Fruit fly (Drosophila melanogaster) whole organism, embryonic: ENCODE measurements around the gene Ttc19.

Source experiments
- Antp ChIP-seq: fragments of 200-800 bp; sonication (Bioruptor generic); optimal IDR thresholded peaks from 3 replicates; lab custom pipeline; 2016; ENCODE audit warnings: missing biosample characterization, missing genetic modification characterization
- C15 ChIP-seq: fragments of 200-800 bp; sonication (Bioruptor generic); IDR thresholded peaks from 3 replicates; pipeline ENCODE4 v1.3.6; 2022; ENCODE audit warnings: missing biosample characterization, missing genetic modification characterization
- CG10321 ChIP-seq: fragments of 200-800 bp; sonication (Bioruptor generic); IDR thresholded peaks from 2 replicates; pipeline ENCODE4 v1.3.6; 2022; ENCODE audit warnings: missing biosample characterization, missing genetic modification characterization
- CG11085 ChIP-seq: fragments of 200-800 bp; sonication (Bioruptor generic); IDR thresholded peaks from 2 replicates; pipeline ENCODE4 v1.3.6; 2022; ENCODE audit warnings: missing biosample characterization, missing genetic modification characterization
- CG11247 ChIP-seq: fragments of 200-800 bp; sonication (Bioruptor generic); IDR thresholded peaks from 2 replicates; pipeline ENCODE4 v1.3.6; 2022; ENCODE audit warnings: missing biosample characterization, missing genetic modification characterization
- CG11695 ChIP-seq: fragments of 200-800 bp; sonication (Bioruptor generic); IDR thresholded peaks from 3 replicates; pipeline ENCODE4 v1.3.6; 2022; ENCODE audit warnings: missing biosample characterization, missing genetic modification characterization
- CG11723 ChIP-seq: fragments of 200-800 bp; sonication (Bioruptor generic); optimal IDR thresholded peaks from 2 replicates; lab custom pipeline; 2017; ENCODE audit warnings: missing biosample characterization, mild to moderate bottlenecking, missing genetic modification characterization
- CG12071 ChIP-seq: fragments of 200-800 bp; sonication (Bioruptor generic); optimal IDR thresholded peaks from 3 replicates; lab custom pipeline; 2018; ENCODE audit warnings: missing biosample characterization, mild to moderate bottlenecking, missing genetic modification characterization
- CG12236 ChIP-seq: fragments of 200-800 bp; sonication (Bioruptor generic); optimal IDR thresholded peaks from 2 replicates; lab custom pipeline; 2016; ENCODE audit warnings: missing biosample characterization, missing genetic modification characterization
- CG12299 ChIP-seq: fragments of 200-800 bp; sonication (Bioruptor generic); optimal IDR thresholded peaks from 2 replicates; lab custom pipeline; 2018; ENCODE audit warnings: missing biosample characterization, mild to moderate bottlenecking, missing genetic modification characterization
- CG12769 ChIP-seq: fragments of 200-800 bp; sonication (Bioruptor generic); optimal IDR thresholded peaks from 2 replicates; lab custom pipeline; 2019; ENCODE audit warnings: missing biosample characterization, mild to moderate bottlenecking, missing genetic modification characterization, moderate library complexity
- CG13424 ChIP-seq: fragments of 200-800 bp; sonication (Bioruptor generic); optimal IDR thresholded peaks from 2 replicates; lab custom pipeline; 2019; ENCODE audit warnings: missing biosample characterization, mild to moderate bottlenecking, missing genetic modification characterization, moderate library complexity
- CG14965 ChIP-seq: fragments of 200-800 bp; sonication (Bioruptor generic); optimal IDR thresholded peaks from 2 replicates; lab custom pipeline; 2016; ENCODE audit warnings: missing biosample characterization, missing genetic modification characterization, borderline replicate concordance
- CG17612 ChIP-seq: fragments of 200-800 bp; sonication (Bioruptor generic); IDR thresholded peaks from 2 replicates; pipeline ENCODE4 v1.3.6; 2022; ENCODE audit warnings: missing biosample characterization, missing genetic modification characterization
- CG17802 ChIP-seq: fragments of 200-800 bp; sonication (Bioruptor generic); optimal IDR thresholded peaks from 2 replicates; lab custom pipeline; 2018; ENCODE audit warnings: missing biosample characterization, mild to moderate bottlenecking, missing genetic modification characterization, moderate library complexity
- CG2199 ChIP-seq: fragments of 200-800 bp; sonication (Bioruptor generic); IDR thresholded peaks from 3 replicates; pipeline ENCODE4 v1.3.6; 2022; ENCODE audit warnings: missing biosample characterization, missing genetic modification characterization
- CG34422 ChIP-seq: fragments of 200-800 bp; sonication (Bioruptor generic); IDR thresholded peaks from 3 replicates; pipeline ENCODE4 v1.3.6; 2022; ENCODE audit warnings: missing biosample characterization, missing genetic modification characterization
- CG4328 ChIP-seq: fragments of 200-800 bp; sonication (Bioruptor generic); optimal IDR thresholded peaks from 3 replicates; lab custom pipeline; 2017; ENCODE audit warnings: missing biosample characterization, missing genetic modification reagents, missing genetic modification characterization
- CG43689 ChIP-seq: fragments of 200-800 bp; sonication (Bioruptor generic); IDR thresholded peaks from 2 replicates; pipeline ENCODE4 v1.3.6; 2022; ENCODE audit warnings: missing biosample characterization, missing genetic modification characterization
- CG4617 ChIP-seq: fragments of 200-800 bp; sonication (Bioruptor generic); optimal IDR thresholded peaks from 3 replicates; lab custom pipeline; 2016; ENCODE audit warnings: missing biosample characterization, missing genetic modification characterization, borderline replicate concordance
- CG4854 ChIP-seq: fragments of 200-800 bp; sonication (Bioruptor generic); optimal IDR thresholded peaks from 2 replicates; lab custom pipeline; 2016; ENCODE audit warnings: missing biosample characterization, missing genetic modification characterization, inconsistent platforms
- CG6254 ChIP-seq: fragments of 200-800 bp; sonication (Bioruptor generic); optimal IDR thresholded peaks from 3 replicates; lab custom pipeline; 2017; ENCODE audit warnings: mild to moderate bottlenecking, missing biosample characterization, missing genetic modification reagents, missing genetic modification characterization
- CG6791 ChIP-seq: fragments of 200-800 bp; sonication (Bioruptor generic); IDR thresholded peaks from 3 replicates; pipeline ENCODE4 v1.3.6; 2022; ENCODE audit warnings: missing biosample characterization, missing genetic modification characterization; ENCODE audit not compliant: partially characterized antibody
- CG7745 ChIP-seq: fragments of 200-800 bp; sonication (Bioruptor generic); optimal IDR thresholded peaks from 2 replicates; lab custom pipeline; 2018; ENCODE audit warnings: missing biosample characterization, mild to moderate bottlenecking, missing genetic modification characterization, moderate library complexity
- CG7786 ChIP-seq: fragments of 200-800 bp; sonication (Bioruptor generic); optimal IDR thresholded peaks from 2 replicates; lab custom pipeline; 2016; ENCODE audit warnings: missing biosample characterization, missing genetic modification characterization
- CG9727 ChIP-seq: fragments of 200-800 bp; sonication (Bioruptor generic); optimal IDR thresholded peaks from 3 replicates; lab custom pipeline; 2017; ENCODE audit warnings: missing biosample characterization, mild to moderate bottlenecking, missing genetic modification characterization
- CG9876 ChIP-seq: fragments of 200-800 bp; sonication (Bioruptor generic); optimal IDR thresholded peaks from 2 replicates; lab custom pipeline; 2016; ENCODE audit warnings: missing biosample characterization, missing genetic modification characterization
- Doc2 ChIP-seq: fragments of 200-800 bp; sonication (Bioruptor generic); IDR thresholded peaks from 2 replicates; pipeline ENCODE4 v1.3.6; 2022; ENCODE audit warnings: missing biosample characterization, missing genetic modification characterization
- Doc3 ChIP-seq: fragments of 200-800 bp; sonication (Bioruptor generic); IDR thresholded peaks from 3 replicates; pipeline ENCODE4 v1.3.6; 2022; ENCODE audit warnings: missing biosample characterization, missing genetic modification characterization; ENCODE audit not compliant: partially characterized antibody
- E2f2 ChIP-seq: fragments of 200-800 bp; sonication (Bioruptor generic); IDR thresholded peaks from 2 replicates; pipeline ENCODE4 v1.3.6; 2022; ENCODE audit warnings: missing biosample characterization, missing genetic modification characterization
- H2.0 ChIP-seq: fragments of 200-800 bp; sonication (Bioruptor generic); IDR thresholded peaks from 2 replicates; pipeline ENCODE4 v1.3.6; 2022; ENCODE audit warnings: missing biosample characterization, missing genetic modification characterization
- Nf-YA ChIP-seq: fragments of 200-800 bp; sonication (Bioruptor generic); IDR thresholded peaks from 2 replicates; pipeline ENCODE4 v1.3.6; 2022; ENCODE audit warnings: missing biosample characterization, missing genetic modification characterization
- Ptx1 ChIP-seq: fragments of 200-800 bp; sonication (Bioruptor generic); IDR thresholded peaks from 2 replicates; pipeline ENCODE4 v1.3.6; 2022; ENCODE audit warnings: missing biosample characterization, missing genetic modification characterization
- Sry-δ ChIP-seq: fragments of 200-800 bp; sonication (Bioruptor generic); optimal IDR thresholded peaks from 2 replicates; lab custom pipeline; 2016; ENCODE audit warnings: missing biosample characterization, missing genetic modification characterization
- ap ChIP-seq: fragments of 200-800 bp; sonication (Bioruptor generic); IDR thresholded peaks from 2 replicates; pipeline ENCODE4 v1.3.6; 2022; ENCODE audit warnings: missing biosample characterization, missing genetic modification characterization
- ase ChIP-seq: fragments of 200-800 bp; sonication (Bioruptor generic); IDR thresholded peaks from 3 replicates; pipeline ENCODE4 v1.3.6; 2022; ENCODE audit warnings: missing biosample characterization, missing genetic modification characterization
- ci ChIP-seq: fragments of 200-800 bp; sonication (Bioruptor generic); IDR thresholded peaks from 3 replicates; pipeline ENCODE4 v1.3.6; 2022; ENCODE audit warnings: missing biosample characterization, missing genetic modification characterization
- dm ChIP-seq: fragments of 200-800 bp; sonication (Bioruptor generic); optimal IDR thresholded peaks from 3 replicates; lab custom pipeline; 2016; ENCODE audit warnings: missing biosample characterization, missing genetic modification characterization
- dmrt11E ChIP-seq: fragments of 200-800 bp; sonication (Bioruptor generic); optimal IDR thresholded peaks from 3 replicates; lab custom pipeline; 2018; ENCODE audit warnings: missing biosample characterization, mild to moderate bottlenecking, missing genetic modification characterization, moderate library complexity
- dmrt99B ChIP-seq: fragments of 200-800 bp; sonication (Bioruptor generic); optimal IDR thresholded peaks from 2 replicates; lab custom pipeline; 2018; ENCODE audit warnings: missing biosample characterization, mild to moderate bottlenecking, missing genetic modification characterization, moderate library complexity
- fru ChIP-seq: fragments of >200 bp; optimal IDR thresholded peaks from 2 replicates; lab custom pipeline; 2017
- fu2 ChIP-seq: fragments of 200-800 bp; sonication (Bioruptor generic); optimal IDR thresholded peaks from 2 replicates; lab custom pipeline; 2016; ENCODE audit warnings: missing biosample characterization, missing genetic modification characterization
- klu ChIP-seq: fragments of 200-800 bp; sonication (Bioruptor generic); IDR thresholded peaks from 2 replicates; pipeline ENCODE4 v1.3.6; 2022; ENCODE audit warnings: missing biosample characterization, missing genetic modification characterization
- lola ChIP-seq, 3 experiments: fragments of >200 bp in 2 of 3; fragments of 200-800 bp in 1 of 3; sonication (Bioruptor generic) in 1 of 3; optimal IDR thresholded peaks; 2 replicates each; lab custom pipeline; 2017 to 2019; ENCODE audit warnings: missing biosample characterization in 3 of 3, missing genetic modification characterization in 3 of 3, mild to moderate bottlenecking in 1 of 3, moderate library complexity in 1 of 3
- maf-S ChIP-seq: fragments of 200-800 bp; sonication (Bioruptor generic); optimal IDR thresholded peaks from 2 replicates; lab custom pipeline; 2016; ENCODE audit warnings: missing biosample characterization, missing genetic modification characterization
- nau ChIP-seq: fragments of 200-800 bp; sonication (Bioruptor generic); optimal IDR thresholded peaks from 3 replicates; lab custom pipeline; 2017; ENCODE audit warnings: missing biosample characterization, mild to moderate bottlenecking, missing genetic modification characterization, missing genetic modification reagents
- pzg ChIP-seq: fragments of 200-800 bp; sonication (Bioruptor generic); optimal IDR thresholded peaks from 3 replicates; lab custom pipeline; 2018; ENCODE audit warnings: missing biosample characterization, mild to moderate bottlenecking, missing genetic modification characterization, moderate library complexity
- run ChIP-seq: fragments of 200-800 bp; sonication (Bioruptor generic); optimal IDR thresholded peaks from 3 replicates; lab custom pipeline; 2018; ENCODE audit warnings: missing biosample characterization, mild to moderate bottlenecking, missing genetic modification characterization
- shn ChIP-seq: fragments of 200-800 bp; sonication (Bioruptor generic); optimal IDR thresholded peaks from 3 replicates; lab custom pipeline; 2016; ENCODE audit warnings: missing biosample characterization, missing genetic modification characterization
- sob ChIP-seq: fragments of 200-800 bp; sonication (Bioruptor generic); IDR thresholded peaks from 2 replicates; pipeline ENCODE4 v1.3.6; 2022; ENCODE audit warnings: missing biosample characterization, missing genetic modification characterization
- tgo ChIP-seq: fragments of 200-800 bp; sonication (Bioruptor generic); IDR thresholded peaks from 3 replicates; pipeline ENCODE4 v1.3.6; 2022; ENCODE audit warnings: missing biosample characterization, missing genetic modification characterization
- trh ChIP-seq: fragments of 200-800 bp; sonication (Bioruptor generic); optimal IDR thresholded peaks from 2 replicates; lab custom pipeline; 2016; ENCODE audit warnings: missing biosample characterization, missing genetic modification characterization
- tup ChIP-seq: fragments of 200-800 bp; sonication (Bioruptor generic); optimal IDR thresholded peaks from 2 replicates; lab custom pipeline; 2016; ENCODE audit warnings: missing biosample characterization, mild to moderate bottlenecking, missing genetic modification characterization, moderate library complexity

Gene Ttc19

dm6 chr2L:19041590-19041989 is 3.4 kb downstream of the Ttc19 start, which contains the start of gene Catsup (continued):
- TF ChIP-seq maf-S (GFP tag; lab: Kevin White, UChicago) = no peak
- TF ChIP-seq fru (lab: Kevin White, UChicago) = no peak
- TF ChIP-seq CG7745 = no peak
- no peak for TF ChIP-seq CG13424 (tag; lab: Kevin White, UChicago)
- no peak for TF ChIP-seq dmrt11E (tag; lab: Kevin White, UChicago)
- TF ChIP-seq CG17612 (GFP tag; lab: Robert Waterston, UW) = no peak
- TF ChIP-seq run (tag; lab: Kevin White, UChicago) = no peak
- TF ChIP-seq CG6254 = no peak
- no peak for TF ChIP-seq fu2 (GFP tag; lab: Kevin White, UChicago)
- TF ChIP-seq CG17802 = no peak
- no peak for TF ChIP-seq nau (GFP tag; lab: Kevin White, UChicago)
- peak; percentile 76 for TF ChIP-seq CG6791 (GFP tag; lab: Robert Waterston, UW)
- no peak for TF ChIP-seq CG7786 (GFP tag; lab: Kevin White, UChicago)
- no peak for TF ChIP-seq trh
- no peak for TF ChIP-seq klu (GFP tag; lab: Robert Waterston, UW)
- no peak for TF ChIP-seq CG11085 (GFP tag; lab: Robert Waterston, UW)
- peak; percentile 78 for TF ChIP-seq Doc3 (GFP tag; lab: Robert Waterston, UW)
- TF ChIP-seq sob (GFP tag; lab: Robert Waterston, UW) = no peak
- no peak for TF ChIP-seq ci (GFP tag; lab: Robert Waterston, UW)
- no peak for TF ChIP-seq CG2199 (GFP tag; lab: Robert Waterston, UW)
- TF ChIP-seq tup (GFP tag; lab: Kevin White, UChicago) = no peak
- peak; percentile 29 for TF ChIP-seq pzg (GFP tag; lab: Kevin White, UChicago)
- no peak for TF ChIP-seq lola (GFP tag; optimal IDR thresholded peaks at IDR 0.05; lab: Kevin White, UChicago)
- no peak for TF ChIP-seq CG11247 (GFP tag; lab: Robert Waterston, UW)
- TF ChIP-seq shn (GFP tag; lab: Kevin White, UChicago) = no peak
- no peak for TF ChIP-seq CG10321 (GFP tag; lab: Robert Waterston, UW)
- TF ChIP-seq CG4328 (GFP tag; lab: Kevin White, UChicago) = no peak
- peak; percentile 61 for TF ChIP-seq Sry-δ
- no peak for TF ChIP-seq CG9876
- TF ChIP-seq dmrt99B (tag; lab: Kevin White, UChicago) = no peak
- no peak for TF ChIP-seq CG12071
- no peak for TF ChIP-seq CG11695 (GFP tag; lab: Robert Waterston, UW)
- no peak for TF ChIP-seq CG43689 (GFP tag; lab: Robert Waterston, UW)
- TF ChIP-seq E2f2 (GFP tag; lab: Robert Waterston, UW) = peak; percentile 39; the same call in 1 of the 2 replicates
- TF ChIP-seq CG4617 (GFP tag; lab: Kevin White, UChicago) = peak; percentile 17
- no peak for TF ChIP-seq CG14965 (GFP tag; lab: Kevin White, UChicago)
- no peak for TF ChIP-seq CG4854
- TF ChIP-seq C15 (GFP tag; lab: Robert Waterston, UW) = no peak
- no peak for TF ChIP-seq ase
- TF ChIP-seq CG11723 (GFP tag; lab: Kevin White, UChicago) = no peak
- TF ChIP-seq ap (GFP tag; lab: Robert Waterston, UW) = no peak
- no peak for TF ChIP-seq Antp (GFP tag; lab: Kevin White, UChicago)
- TF ChIP-seq CG34422 = no peak
- no peak for TF ChIP-seq CG12299 (tag; lab: Kevin White, UChicago)
- TF ChIP-seq H2.0 (GFP tag; lab: Robert Waterston, UW) = no peak
- no peak for TF ChIP-seq CG12236 (GFP tag; lab: Kevin White, UChicago)
- TF ChIP-seq Nf-YA (GFP tag; lab: Robert Waterston, UW) = no peak
- TF ChIP-seq CG9727 (GFP tag; lab: Kevin White, UChicago) = no peak
- no peak for TF ChIP-seq dm (GFP tag; lab: Kevin White, UChicago)
- no peak for TF ChIP-seq Doc2 (GFP tag; lab: Robert Waterston, UW)
- no peak for TF ChIP-seq tgo
- no peak for TF ChIP-seq Ptx1 (GFP tag; lab: Robert Waterston, UW)
- TF ChIP-seq CG12769 (tag; lab: Kevin White, UChicago) = no peak
